Worm (Caenorhabditis elegans): ENCODE data around the gene pals-40.
"Not testable (repeated sequence)": the region's sequence is repeated elsewhere in the genome, so short reads cannot be mapped to it uniquely, and the experiment has no call there.

ce11 chrIII:1377903-1378302 is at the start of gene pals-40:
- not testable (repeated sequence) for TF ChIP-seq dao-5, him-1 (tag; optimal IDR thresholded peaks at IDR 0.05)

All from whole organism, L4/young adult.